In genomic region chrX:13635000-13635368, dm6 we compare ENCODE assay signal across 4 fruit fly cellular contexts.
TF ChIP-seq lines count a peak whose summit lies in the region.

No protein-coding gene starts in this region.

- TF ChIP-seq CTCF in whole organism, embryonic (GFP tag; optimal IDR thresholded peaks at IDR 0.05; lab: Kevin White, UChicago) = no peak

TF ChIP-seq in whole organism, adult, 20 proteins besides CTCF, POLR2A, EP300 and RAD21:
- TF ChIP-seq kay (GFP tag; lab: Kevin White, UChicago; ENCODE audit: borderline replicate concordance) (no peak), tj (GFP tag; optimal IDR thresholded peaks at IDR 0.05; lab: Kevin White, UChicago) (peak; percentile 45)

TF ChIP-seq in whole organism, embryonic, 481 proteins besides CTCF, POLR2A, EP300 and RAD21:
- no peak for TF ChIP-seq CrebB (tag; optimal IDR thresholded peaks at IDR 0.05; lab: Kevin White, UChicago)
- peak; percentile 87 for TF ChIP-seq cwo (GFP tag; optimal IDR thresholded peaks at IDR 0.05; lab: Kevin White, UChicago)
- TF ChIP-seq corto (GFP tag; optimal IDR thresholded peaks at IDR 0.05; lab: Kevin White, UChicago) = peak; percentile 5
- TF ChIP-seq CG7987 (GFP tag; optimal IDR thresholded peaks at IDR 0.05; lab: Kevin White, UChicago) = peak; percentile 57

TF ChIP-seq in whole organism, prepupa, 60 proteins besides CTCF, POLR2A, EP300 and RAD21:
- TF ChIP-seq svp (GFP tag; lab: Kevin White, UChicago) (peak; percentile 58), achi (GFP tag; optimal IDR thresholded peaks at IDR 0.05; lab: Kevin White, UChicago) (no peak), OdsH (GFP tag; optimal IDR thresholded peaks at IDR 0.05; lab: Kevin White, UChicago) (no peak)

TF ChIP-seq in whole organism, wandering third instar larva, 38 proteins besides CTCF, POLR2A, EP300 and RAD21:
- TF ChIP-seq h (GFP tag; optimal IDR thresholded peaks at IDR 0.05; lab: Kevin White, UChicago) = peak; percentile 29
- TF ChIP-seq dl (GFP tag; optimal IDR thresholded peaks at IDR 0.05; lab: Kevin White, UChicago; ENCODE audit: insufficient read depth in 1 of 2, partially characterized antibody in 2 of 2) = no peak
- no peak for TF ChIP-seq Hnf4 (GFP tag; optimal IDR thresholded peaks at IDR 0.05; lab: Kevin White, UChicago)
